Worm (Caenorhabditis elegans): Measurements from ENCODE around the gene twk-34.
"Not testable (repeated sequence)": the region's sequence is repeated elsewhere in the genome, so short reads cannot be mapped to it uniquely, and the experiment has no call there.

DNA sequence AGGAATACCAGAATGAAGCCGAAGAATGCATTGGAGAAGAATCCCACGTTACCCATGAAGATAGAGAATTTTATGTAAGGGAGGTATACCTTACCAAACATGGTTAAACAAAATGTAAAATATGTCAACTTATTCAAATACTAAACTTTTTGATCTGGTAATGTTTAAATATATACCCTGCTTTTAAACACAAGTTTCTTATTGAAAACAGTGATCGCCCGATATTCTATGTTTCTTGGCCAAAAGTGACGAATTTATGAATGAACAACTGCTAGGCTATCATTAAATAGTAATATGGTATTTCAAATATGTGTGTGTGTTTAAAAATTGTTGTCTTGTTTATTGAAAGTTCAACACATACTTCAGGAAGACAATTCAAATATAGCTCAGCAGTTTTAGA is 43.6 kb downstream of the twk-34 start, which contains the start of gene T23D5.8:
- TF ChIP-seq unc-39 (tag; optimal IDR thresholded peaks at IDR 0.05); snpc-4 (tag; optimal IDR thresholded peaks at IDR 0.05); nhr-237 (tag; optimal IDR thresholded peaks at IDR 0.05); mls-2 (tag; optimal IDR thresholded peaks at IDR 0.05); ces-1 (GFP tag; optimal IDR thresholded peaks at IDR 0.05); unc-62 (GFP tag; optimal IDR thresholded peaks at IDR 0.05); mep-1 (tag; optimal IDR thresholded peaks at IDR 0.05); nhr-12 (tag; optimal IDR thresholded peaks at IDR 0.05): not testable (repeated sequence)
